Comparison of ENCODE assay signal across 1 fruit fly cellular context in the genomic region with DNA sequence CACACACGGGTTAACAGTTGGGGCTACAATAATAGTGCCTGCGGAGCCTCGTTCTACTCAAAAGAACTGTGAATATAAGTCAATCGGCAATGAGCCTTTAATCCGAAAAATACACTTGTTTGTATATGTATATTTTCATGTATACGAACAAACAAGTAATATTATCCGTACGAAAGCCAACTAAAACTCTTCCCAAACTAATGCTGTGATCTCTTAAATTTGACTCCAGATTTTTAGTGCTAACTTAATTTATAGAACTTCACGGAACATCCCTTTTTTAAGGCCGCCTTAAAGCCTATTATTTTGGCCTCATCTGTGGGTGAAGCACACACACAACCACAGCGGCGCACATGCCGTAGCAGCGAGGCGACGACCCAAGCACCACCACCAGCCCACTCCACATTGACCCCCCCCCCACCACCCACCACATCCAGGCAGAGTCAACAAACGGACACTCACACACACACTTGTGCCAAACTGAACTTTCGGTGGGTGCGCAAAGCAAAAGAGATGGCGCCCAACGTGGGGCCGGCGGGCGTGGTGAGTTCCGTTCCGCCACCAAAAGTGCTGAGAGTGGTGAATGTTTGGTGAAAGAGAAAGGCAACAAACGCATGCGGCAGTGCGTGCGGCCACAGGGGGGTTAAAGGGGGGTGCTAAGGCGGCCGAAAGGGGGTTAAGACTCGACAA.
A peak's percentile ranks its signal among the peaks of the same experiment; 100 is the strongest.
TF ChIP-seq lines count a peak whose summit lies in the region.

No protein-coding gene starts in this region.

TF ChIP-seq in whole organism, embryonic, 481 proteins besides CTCF, POLR2A, EP300 and RAD21 (continued from another document and continues in another):
- TF ChIP-seq B-H1 (GFP tag; IDR thresholded peaks at IDR 0.05; lab: Robert Waterston, UW): peak; percentile 40; the same call in 1 of the 3 replicates
- TF ChIP-seq chif (GFP tag; optimal IDR thresholded peaks at IDR 0.05; lab: Kevin White, UChicago): peak; percentile 73 to 82
- TF ChIP-seq scrt (GFP tag; optimal IDR thresholded peaks at IDR 0.05; lab: Kevin White, UChicago): peak; percentile 69
- peak; percentile 85 for TF ChIP-seq CG9437 (GFP tag; optimal IDR thresholded peaks at IDR 0.05; lab: Kevin White, UChicago)
- TF ChIP-seq sc (optimal IDR thresholded peaks at IDR 0.05; lab: Kevin White, UChicago): no peak
- TF ChIP-seq sc (GFP tag; optimal IDR thresholded peaks at IDR 0.05; lab: Kevin White, UChicago): peak; percentile 84
- peak; percentile 87 for TF ChIP-seq CG18619 (GFP tag; optimal IDR thresholded peaks at IDR 0.05; lab: Kevin White, UChicago)
- 0 out of 2 replicates have a peak, but pooled peaks have one; percentile 46 for TF ChIP-seq al (GFP tag; IDR thresholded peaks at IDR 0.05; lab: Robert Waterston, UW)
- TF ChIP-seq NFAT (GFP tag; IDR thresholded peaks at IDR 0.05; lab: Robert Waterston, UW): no peak
- peak; percentile 47; the same call in 1 of the 2 replicates for TF ChIP-seq E2f2 (GFP tag; IDR thresholded peaks at IDR 0.05; lab: Robert Waterston, UW)
- peak; percentile 89 for TF ChIP-seq BtbVII (GFP tag; optimal IDR thresholded peaks at IDR 0.05; lab: Kevin White, UChicago)
- peak; percentile 90 for TF ChIP-seq Fer1 (GFP tag; optimal IDR thresholded peaks at IDR 0.05; lab: Kevin White, UChicago)
- peak; percentile 62 to 76 for TF ChIP-seq Pdp1 (GFP tag; optimal IDR thresholded peaks at IDR 0.05; lab: Kevin White, UChicago)
- peak; percentile 75 for TF ChIP-seq CG7786 (GFP tag; optimal IDR thresholded peaks at IDR 0.05; lab: Kevin White, UChicago)
- TF ChIP-seq NK7.1 (GFP tag; optimal IDR thresholded peaks at IDR 0.05; lab: Kevin White, UChicago): peak; percentile 65
- TF ChIP-seq CG17385 (GFP tag; optimal IDR thresholded peaks at IDR 0.05; lab: Kevin White, UChicago): peak; percentile 88
- peak; percentile 55 for TF ChIP-seq ewg (GFP tag; optimal IDR thresholded peaks at IDR 0.05; lab: Kevin White, UChicago)
- TF ChIP-seq Hr39 (optimal IDR thresholded peaks at IDR 0.05; lab: Kevin White, UChicago): no peak
- no peak for TF ChIP-seq HLH4C (GFP tag; IDR thresholded peaks at IDR 0.05; lab: Robert Waterston, UW; ENCODE audit: partially characterized antibody)
- no peak for TF ChIP-seq CG14860 (GFP tag; IDR thresholded peaks at IDR 0.05; lab: Robert Waterston, UW; ENCODE audit: partially characterized antibody)
- no peak for TF ChIP-seq CG17612 (GFP tag; IDR thresholded peaks at IDR 0.05; lab: Robert Waterston, UW)
- peak; percentile 80 for TF ChIP-seq CG12769 (tag; optimal IDR thresholded peaks at IDR 0.05; lab: Kevin White, UChicago)
- TF ChIP-seq org-1 (GFP tag; optimal IDR thresholded peaks at IDR 0.05; lab: Kevin White, UChicago): peak; percentile 85
- TF ChIP-seq CG12942 (GFP tag; optimal IDR thresholded peaks at IDR 0.05; lab: Kevin White, UChicago): peak; percentile 69
- TF ChIP-seq Ada2b (GFP tag; IDR thresholded peaks at IDR 0.05; lab: Robert Waterston, UW): peak; percentile 74
- TF ChIP-seq fd102C (GFP tag; optimal IDR thresholded peaks at IDR 0.05; lab: Kevin White, UChicago): no peak
- TF ChIP-seq pros (GFP tag; optimal IDR thresholded peaks at IDR 0.05; lab: Kevin White, UChicago): peak; percentile 91
- peak; percentile 69 for TF ChIP-seq Nf-YB (GFP tag; optimal IDR thresholded peaks at IDR 0.05; lab: Kevin White, UChicago)
- peak; percentile 67 for TF ChIP-seq Dek (tag; optimal IDR thresholded peaks at IDR 0.05; lab: Kevin White, UChicago)
- TF ChIP-seq dpn (GFP tag; optimal IDR thresholded peaks at IDR 0.05; lab: Kevin White, UChicago): peak; percentile 76 to 80
- peak; percentile 88 for TF ChIP-seq PHDP (tag; optimal IDR thresholded peaks at IDR 0.05; lab: Kevin White, UChicago)
- peak; percentile 86 for TF ChIP-seq ATbp (GFP tag; optimal IDR thresholded peaks at IDR 0.05; lab: Kevin White, UChicago)
- TF ChIP-seq CG1233 (GFP tag; optimal IDR thresholded peaks at IDR 0.05; lab: Kevin White, UChicago): peak; percentile 78
- TF ChIP-seq tna (GFP tag; IDR thresholded peaks at IDR 0.05; lab: Robert Waterston, UW; ENCODE audit: partially characterized antibody): no peak
- peak; percentile 85 for TF ChIP-seq CG6689 (GFP tag; IDR thresholded peaks at IDR 0.05; lab: Robert Waterston, UW)
- TF ChIP-seq Sry-δ (GFP tag; optimal IDR thresholded peaks at IDR 0.05; lab: Kevin White, UChicago): peak; percentile 0
- TF ChIP-seq CG11085 (GFP tag; IDR thresholded peaks at IDR 0.05; lab: Robert Waterston, UW): no peak
- peak; percentile 89 for TF ChIP-seq CG10209 (GFP tag; optimal IDR thresholded peaks at IDR 0.05; lab: Kevin White, UChicago)
- TF ChIP-seq HLHmδ (GFP tag; optimal IDR thresholded peaks at IDR 0.05; lab: Kevin White, UChicago): no peak
- peak; percentile 37 for TF ChIP-seq YL-1 (GFP tag; optimal IDR thresholded peaks at IDR 0.05; lab: Kevin White, UChicago)
- no peak for TF ChIP-seq trh (GFP tag; optimal IDR thresholded peaks at IDR 0.05; lab: Kevin White, UChicago)
- no peak for TF ChIP-seq CG2199 (GFP tag; IDR thresholded peaks at IDR 0.05; lab: Robert Waterston, UW)
- TF ChIP-seq Meics (GFP tag; optimal IDR thresholded peaks at IDR 0.05; lab: Kevin White, UChicago): peak; percentile 88
- TF ChIP-seq dati (GFP tag; IDR thresholded peaks at IDR 0.05; lab: Robert Waterston, UW): 0 out of 2 replicates have a peak, but pooled peaks have one; percentile 3
- peak; percentile 57 for TF ChIP-seq CG33213 (GFP tag; optimal IDR thresholded peaks at IDR 0.05; lab: Kevin White, UChicago)
- TF ChIP-seq CG3065 (GFP tag; optimal IDR thresholded peaks at IDR 0.05; lab: Kevin White, UChicago): no peak
- no peak for TF ChIP-seq CG4282 (GFP tag; optimal IDR thresholded peaks at IDR 0.05; lab: Kevin White, UChicago)
- peak; percentile 87 for TF ChIP-seq phol (tag; optimal IDR thresholded peaks at IDR 0.05; lab: Kevin White, UChicago)
- peak; percentile 66 for TF ChIP-seq CG9609 (GFP tag; optimal IDR thresholded peaks at IDR 0.05; lab: Kevin White, UChicago)
- peak; percentile 30 for TF ChIP-seq unc-4 (GFP tag; IDR thresholded peaks at IDR 0.05; lab: Robert Waterston, UW; ENCODE audit: partially characterized antibody)
- TF ChIP-seq CG9932 (GFP tag; IDR thresholded peaks at IDR 0.05; lab: Robert Waterston, UW): peak; percentile 35; the same call in 1 of the 2 replicates
- peak; percentile 10 for TF ChIP-seq lbe (GFP tag; optimal IDR thresholded peaks at IDR 0.05; lab: Kevin White, UChicago)
- peak; percentile 29 for TF ChIP-seq MTF-1 (GFP tag; optimal IDR thresholded peaks at IDR 0.05; lab: Kevin White, UChicago; ENCODE audit: borderline replicate concordance)
- TF ChIP-seq CG10979 (tag; optimal IDR thresholded peaks at IDR 0.05; lab: Kevin White, UChicago): peak; percentile 86
- peak; percentile 75 for TF ChIP-seq CG4424 (GFP tag; optimal IDR thresholded peaks at IDR 0.05; lab: Kevin White, UChicago)
- TF ChIP-seq Rx (GFP tag; IDR thresholded peaks at IDR 0.05; lab: Robert Waterston, UW): peak; percentile 8; the same call in 1 of the 2 replicates
- peak; percentile 50 for TF ChIP-seq CG7987 (GFP tag; optimal IDR thresholded peaks at IDR 0.05; lab: Kevin White, UChicago)
- TF ChIP-seq CG10462 (GFP tag; optimal IDR thresholded peaks at IDR 0.05; lab: Kevin White, UChicago): peak; percentile 76
- peak; percentile 83 for TF ChIP-seq CG10147 (GFP tag; optimal IDR thresholded peaks at IDR 0.05; lab: Kevin White, UChicago)
- 0 out of 2 replicates have a peak, but pooled peaks have one; percentile 22 for TF ChIP-seq wdn (GFP tag; IDR thresholded peaks at IDR 0.05; lab: Robert Waterston, UW)
- TF ChIP-seq Hsf (GFP tag; optimal IDR thresholded peaks at IDR 0.05; lab: Kevin White, UChicago): peak; percentile 73
- no peak for TF ChIP-seq CG42726 (GFP tag; IDR thresholded peaks at IDR 0.05; lab: Robert Waterston, UW; ENCODE audit: partially characterized antibody)
- peak; percentile 53 for TF ChIP-seq twi (tag; optimal IDR thresholded peaks at IDR 0.05; lab: Kevin White, UChicago)
- TF ChIP-seq bsh (GFP tag; optimal IDR thresholded peaks at IDR 0.05; lab: Kevin White, UChicago): peak; percentile 80 to 86
- TF ChIP-seq tap (tag; optimal IDR thresholded peaks at IDR 0.05; lab: Kevin White, UChicago): peak; percentile 71
- peak; percentile 50 for TF ChIP-seq sqz (GFP tag; optimal IDR thresholded peaks at IDR 0.05; lab: Kevin White, UChicago)
- TF ChIP-seq CG14667 (GFP tag; IDR thresholded peaks at IDR 0.05; lab: Robert Waterston, UW): peak; percentile 40; the same call in 1 of the 2 replicates
- TF ChIP-seq fd96Cb (tag; optimal IDR thresholded peaks at IDR 0.05; lab: Kevin White, UChicago): peak; percentile 83
- no peak for TF ChIP-seq Neu2 (GFP tag; optimal IDR thresholded peaks at IDR 0.05; lab: Kevin White, UChicago; ENCODE audit: borderline replicate concordance)
- TF ChIP-seq vnd (GFP tag; IDR thresholded peaks at IDR 0.05; lab: Robert Waterston, UW; ENCODE audit: partially characterized antibody): no peak
- TF ChIP-seq CG34376 (GFP tag; optimal IDR thresholded peaks at IDR 0.05; lab: Kevin White, UChicago): peak; percentile 70
- TF ChIP-seq peb (GFP tag; IDR thresholded peaks at IDR 0.05; lab: Robert Waterston, UW): no peak
- TF ChIP-seq Antp (GFP tag; optimal IDR thresholded peaks at IDR 0.05; lab: Kevin White, UChicago): peak; percentile 71
- TF ChIP-seq Nf-YA (GFP tag; IDR thresholded peaks at IDR 0.05; lab: Robert Waterston, UW): 0 out of 2 replicates have a peak, but pooled peaks have one; percentile 42
- peak; percentile 82 for TF ChIP-seq seq (GFP tag; IDR thresholded peaks at IDR 0.05; lab: Robert Waterston, UW)
- peak; percentile 78 for TF ChIP-seq gcm (GFP tag; optimal IDR thresholded peaks at IDR 0.05; lab: Kevin White, UChicago)
- TF ChIP-seq CG12071 (GFP tag; optimal IDR thresholded peaks at IDR 0.05; lab: Kevin White, UChicago): peak; percentile 62
- TF ChIP-seq CG31365 (tag; optimal IDR thresholded peaks at IDR 0.05; lab: Kevin White, UChicago): peak; percentile 39
- no peak for TF ChIP-seq CG7963 (GFP tag; IDR thresholded peaks at IDR 0.05; lab: Robert Waterston, UW; ENCODE audit: partially characterized antibody)
- peak; percentile 15 for TF ChIP-seq CG1832 (GFP tag; optimal IDR thresholded peaks at IDR 0.05; lab: Kevin White, UChicago)
- peak; percentile 82 for TF ChIP-seq Asciz (GFP tag; optimal IDR thresholded peaks at IDR 0.05; lab: Kevin White, UChicago)
- TF ChIP-seq Fer2 (tag; optimal IDR thresholded peaks at IDR 0.05; lab: Kevin White, UChicago): peak; percentile 42
- peak; percentile 85 for TF ChIP-seq CG1529 (GFP tag; optimal IDR thresholded peaks at IDR 0.05; lab: Kevin White, UChicago)
- peak; percentile 65 for TF ChIP-seq dmrt11E (tag; optimal IDR thresholded peaks at IDR 0.05; lab: Kevin White, UChicago)
- TF ChIP-seq vvl (GFP tag; IDR thresholded peaks at IDR 0.05; lab: Robert Waterston, UW): peak; percentile 40; the same call in 1 of the 2 replicates
- TF ChIP-seq zf30C (GFP tag; optimal IDR thresholded peaks at IDR 0.05; lab: Kevin White, UChicago): no peak
- peak; percentile 60; the same call in 1 of the 2 replicates for TF ChIP-seq Rfx (GFP tag; IDR thresholded peaks at IDR 0.05; lab: Robert Waterston, UW)
- peak; percentile 41; the same call in 1 of the 3 replicates for TF ChIP-seq CG11560 (tag; IDR thresholded peaks at IDR 0.05; lab: Robert Waterston, UW)
- TF ChIP-seq CG1792 (GFP tag; optimal IDR thresholded peaks at IDR 0.05; lab: Kevin White, UChicago): no peak
- no peak for TF ChIP-seq Elba2 (GFP tag; optimal IDR thresholded peaks at IDR 0.05; lab: Kevin White, UChicago)
- peak in 1 of 2 experiments; percentile 95 for TF ChIP-seq Hr78 (GFP tag; optimal IDR thresholded peaks at IDR 0.05; lab: Kevin White, UChicago)
- peak; percentile 7 for TF ChIP-seq pzg (GFP tag; optimal IDR thresholded peaks at IDR 0.05; lab: Kevin White, UChicago)
- no peak for TF ChIP-seq bigmax (GFP tag; optimal IDR thresholded peaks at IDR 0.05; lab: Kevin White, UChicago)
- peak; percentile 56 for TF ChIP-seq CG6654 (GFP tag; optimal IDR thresholded peaks at IDR 0.05; lab: Kevin White, UChicago)
- TF ChIP-seq shn (GFP tag; optimal IDR thresholded peaks at IDR 0.05; lab: Kevin White, UChicago): peak; percentile 54
- TF ChIP-seq aop (GFP tag; IDR thresholded peaks at IDR 0.05; lab: Robert Waterston, UW): no peak
- TF ChIP-seq salm (tag; optimal IDR thresholded peaks at IDR 0.05; lab: Kevin White, UChicago): peak; percentile 68
- no peak for TF ChIP-seq mld (GFP tag; IDR thresholded peaks at IDR 0.05; lab: Robert Waterston, UW; ENCODE audit: partially characterized antibody)
- TF ChIP-seq CG31224 (GFP tag; IDR thresholded peaks at IDR 0.05; lab: Robert Waterston, UW): no peak; the same call in 1 of the 2 replicates
- peak; percentile 77; the same call in 2 of the 3 replicates for TF ChIP-seq tgo (GFP tag; IDR thresholded peaks at IDR 0.05; lab: Robert Waterston, UW)
- TF ChIP-seq trem (tag; optimal IDR thresholded peaks at IDR 0.05; lab: Kevin White, UChicago): peak; percentile 41
- peak; percentile 17; the same call in 2 of the 3 replicates for TF ChIP-seq ci (GFP tag; IDR thresholded peaks at IDR 0.05; lab: Robert Waterston, UW)
- peak; percentile 67 for TF ChIP-seq stc (GFP tag; IDR thresholded peaks at IDR 0.05; lab: Robert Waterston, UW)
- peak; percentile 70 for TF ChIP-seq lilli (GFP tag; optimal IDR thresholded peaks at IDR 0.05; lab: Kevin White, UChicago)
- TF ChIP-seq CG34422 (GFP tag; IDR thresholded peaks at IDR 0.05; lab: Robert Waterston, UW): peak; percentile 59; the same call in 1 of the 3 replicates
- TF ChIP-seq sima (GFP tag; optimal IDR thresholded peaks at IDR 0.05; lab: Kevin White, UChicago): no peak
- TF ChIP-seq ERR (GFP tag; optimal IDR thresholded peaks at IDR 0.05; lab: Kevin White, UChicago): peak; percentile 64
- TF ChIP-seq sd (tag; optimal IDR thresholded peaks at IDR 0.05; lab: Kevin White, UChicago): peak; percentile 19
- peak in 1 of 2 experiments; percentile 31 for TF ChIP-seq crp (GFP tag; optimal IDR thresholded peaks at IDR 0.05; lab: Kevin White, UChicago)
- peak; percentile 60; the same call in 1 of the 2 replicates for TF ChIP-seq CG32772 (GFP tag; IDR thresholded peaks at IDR 0.05; lab: Robert Waterston, UW)
- peak; percentile 56 for TF ChIP-seq CG2202 (tag; optimal IDR thresholded peaks at IDR 0.05; lab: Kevin White, UChicago)
- TF ChIP-seq Fer3 (tag; optimal IDR thresholded peaks at IDR 0.05; lab: Kevin White, UChicago): peak; percentile 70
- TF ChIP-seq Jarid2 (GFP tag; optimal IDR thresholded peaks at IDR 0.05; lab: Kevin White, UChicago): peak; percentile 74
- peak; percentile 61 for TF ChIP-seq CG30431 (GFP tag; optimal IDR thresholded peaks at IDR 0.05; lab: Kevin White, UChicago)
- no peak for TF ChIP-seq bowl (GFP tag; IDR thresholded peaks at IDR 0.05; lab: Robert Waterston, UW)
- no peak for TF ChIP-seq gcm2 (GFP tag; optimal IDR thresholded peaks at IDR 0.05; lab: Kevin White, UChicago)
- TF ChIP-seq CG3281 (GFP tag; optimal IDR thresholded peaks at IDR 0.05; lab: Kevin White, UChicago): peak; percentile 86
- TF ChIP-seq ap (GFP tag; IDR thresholded peaks at IDR 0.05; lab: Robert Waterston, UW): peak; percentile 45
